Worm (Caenorhabditis elegans) whole organism, L4 larva: ENCODE data around the gene wah-1.

ENCODE experiments used
- D1046.2 ChIP-seq: fragments of 200-800 bp; sonication (Bioruptor generic); IDR thresholded peaks from 2 replicates; pipeline ENCODE4 v1.3.6; 2022; ENCODE audit warnings: missing genetic modification characterization, missing compliant biosample characterization
- F10B5.3 ChIP-seq: sonication (generic microtip); optimal IDR thresholded peaks from 2 replicates; lab custom pipeline; 2016; ENCODE audit warnings: mild to moderate bottlenecking, missing genetic modification characterization, missing compliant biosample characterization
- F26F4.8 ChIP-seq: fragments of 200-800 bp; sonication (Bioruptor generic); conservative IDR thresholded peaks from 2 replicates; pipeline ENCODE4 v1.3.6; 2022; ENCODE audit warnings: missing genetic modification characterization, missing compliant biosample characterization
- F44E2.7 ChIP-seq: fragments of 200-800 bp; sonication (Bioruptor generic); IDR thresholded peaks from 2 replicates; pipeline ENCODE4 v2.1.2; 2022; ENCODE audit warnings: missing genetic modification characterization, missing compliant biosample characterization
- aha-1 ChIP-seq: fragments of 150-350 bp; peaks from one replicate; lab custom pipeline; 2014; ENCODE audit warnings: missing biosample characterization, missing genetic modification characterization
- ama-1 ChIP-seq: fragments of 150-350 bp; optimal IDR thresholded peaks from 2 replicates; lab custom pipeline; 2014; ENCODE audit warnings: inconsistent platforms, mixed read lengths
- ceh-20 ChIP-seq: fragments of 200-800 bp; sonication (Bioruptor generic); IDR thresholded peaks from 2 replicates; pipeline ENCODE4 v1.3.6; 2022; ENCODE audit warnings: missing genetic modification reagents, missing genetic modification characterization, missing compliant biosample characterization
- ceh-28 ChIP-seq: fragments of 150-350 bp; optimal IDR thresholded peaks from 2 replicates; lab custom pipeline; 2014; ENCODE audit warnings: missing biosample characterization, missing genetic modification reagents, missing genetic modification characterization
- ceh-62 ChIP-seq: sonication (generic microtip); optimal IDR thresholded peaks from 2 replicates; lab custom pipeline; 2017; ENCODE audit warnings: missing biosample characterization, missing genetic modification characterization
- ctbp-1 ChIP-seq: fragments of 200-800 bp; sonication (Bioruptor generic); IDR thresholded peaks from 2 replicates; pipeline ENCODE4 v1.3.6; 2022; ENCODE audit warnings: missing genetic modification reagents, missing genetic modification characterization, missing compliant biosample characterization
- daf-16 ChIP-seq, 3 experiments: sonication (generic microtip); optimal IDR thresholded peaks; 2 replicates each; lab custom pipeline; 2016 to 2017; ENCODE audit warnings: missing genetic modification characterization in 3 of 3, missing genetic modification reagents in 3 of 3, mild to moderate bottlenecking in 2 of 3, missing compliant biosample characterization in 2 of 3, missing biosample characterization in 1 of 3, moderate library complexity in 1 of 3
- daf-8 ChIP-seq: fragments of 200-800 bp; sonication (Bioruptor generic); IDR thresholded peaks from 2 replicates; pipeline ENCODE4 v1.3.6; 2022; ENCODE audit warnings: missing genetic modification characterization, missing compliant biosample characterization
- dpl-1 ChIP-seq: fragments of 150-350 bp; optimal IDR thresholded peaks from 2 replicates; lab custom pipeline; 2014; ENCODE audit warnings: missing biosample characterization, missing genetic modification reagents, missing genetic modification characterization
- dve-1 ChIP-seq: sonication (generic microtip); optimal IDR thresholded peaks from 2 replicates; lab custom pipeline; 2017; ENCODE audit warnings: antibody characterized with exemption, mild to moderate bottlenecking, missing genetic modification characterization, missing compliant biosample characterization; ENCODE audit not compliant: insufficient read depth
- egl-27 ChIP-seq: sonication (generic microtip); optimal IDR thresholded peaks from 3 replicates; lab custom pipeline; 2017; ENCODE audit warnings: missing biosample characterization, missing genetic modification reagents, missing genetic modification characterization
- hlh-11 ChIP-seq: fragments of 200-800 bp; sonication (Bioruptor generic); optimal IDR thresholded peaks from 2 replicates; lab custom pipeline; 2018; ENCODE audit warnings: mild to moderate bottlenecking, missing genetic modification characterization, missing compliant biosample characterization
- hlh-30 ChIP-seq: sonication (generic microtip); optimal IDR thresholded peaks from 2 replicates; lab custom pipeline; 2017; ENCODE audit warnings: antibody characterized with exemption, mild to moderate bottlenecking, missing genetic modification characterization, missing compliant biosample characterization; ENCODE audit not compliant: insufficient read depth
- hmg-1.1 ChIP-seq: fragments of 200-800 bp; sonication (Bioruptor generic); IDR thresholded peaks from 2 replicates; pipeline ENCODE4 v1.3.6; 2022; ENCODE audit warnings: missing genetic modification reagents, missing genetic modification characterization, missing compliant biosample characterization
- lim-7 ChIP-seq: fragments of 200-800 bp; sonication (Bioruptor generic); IDR thresholded peaks from 2 replicates; pipeline ENCODE4 v1.3.6; 2022; ENCODE audit warnings: missing genetic modification characterization, missing compliant biosample characterization
- lin-1 ChIP-seq: fragments of 200-800 bp; sonication (Bioruptor generic); IDR thresholded peaks from 2 replicates; pipeline ENCODE4 v1.3.6; 2022; ENCODE audit warnings: missing genetic modification reagents, missing genetic modification characterization, missing compliant biosample characterization
- lin-13 ChIP-seq: fragments of 150-350 bp; optimal IDR thresholded peaks from 2 replicates; lab custom pipeline; 2014; ENCODE audit warnings: missing biosample characterization, missing genetic modification reagents, missing genetic modification characterization
- lin-15B ChIP-seq: fragments of 150-350 bp; sonication (generic microtip); optimal IDR thresholded peaks from 3 replicates; lab custom pipeline; 2014; ENCODE audit warnings: missing biosample characterization, missing genetic modification characterization
- lin-38 ChIP-seq: fragments of 200-800 bp; sonication (Bioruptor generic); IDR thresholded peaks from 2 replicates; pipeline ENCODE4 v1.3.6; 2022; ENCODE audit warnings: missing genetic modification reagents, missing genetic modification characterization, missing compliant biosample characterization
- lsy-2 ChIP-seq, 2 experiments: fragments of 150-350 bp in 1 of 2; sonication (generic microtip) in 1 of 2; optimal IDR thresholded peaks; 2 replicates each; lab custom pipeline; 2014 to 2017; ENCODE audit warnings: missing biosample characterization in 2 of 2, missing genetic modification characterization in 2 of 2
- madf-9 ChIP-seq: fragments of 200-800 bp; sonication (Bioruptor generic); conservative IDR thresholded peaks from 2 replicates; pipeline ENCODE4 v1.3.6; 2022; ENCODE audit warnings: missing genetic modification reagents, missing genetic modification characterization, missing compliant biosample characterization
- mdl-1 ChIP-seq, 2 experiments: fragments of 150-350 bp in 1 of 2; sonication (generic microtip) in 1 of 2; optimal IDR thresholded peaks; 2 replicates each; lab custom pipeline; 2014 to 2017; ENCODE audit warnings: missing biosample characterization in 2 of 2, missing genetic modification characterization in 2 of 2
- mxl-2 ChIP-seq: fragments of 200-800 bp; sonication (Bioruptor generic); conservative IDR thresholded peaks from 2 replicates; pipeline ENCODE4 v1.3.6; 2022; ENCODE audit warnings: missing genetic modification reagents, missing genetic modification characterization, missing compliant biosample characterization
- mxl-3 ChIP-seq: fragments of 200-800 bp; sonication (Bioruptor generic); optimal IDR thresholded peaks from 2 replicates; lab custom pipeline; 2018; ENCODE audit warnings: mild to moderate bottlenecking, missing genetic modification characterization, missing compliant biosample characterization
- nhr-25 ChIP-seq: sonication (generic microtip); optimal IDR thresholded peaks from 2 replicates; lab custom pipeline; 2017; ENCODE audit warnings: missing genetic modification characterization, mild to moderate bottlenecking, missing compliant biosample characterization, antibody characterized with exemption, moderate library complexity, borderline replicate concordance; ENCODE audit not compliant: insufficient read depth
- nhr-28 ChIP-seq: fragments of 150-350 bp; optimal IDR thresholded peaks from 2 replicates; lab custom pipeline; 2014; ENCODE audit warnings: missing biosample characterization, missing genetic modification characterization
- nhr-42 ChIP-seq: fragments of 200-800 bp; sonication (Bioruptor generic); IDR thresholded peaks from 2 replicates; pipeline ENCODE4 v1.3.6; 2022; ENCODE audit warnings: missing genetic modification characterization, missing compliant biosample characterization
- nhr-48 ChIP-seq: sonication (generic microtip); optimal IDR thresholded peaks from 2 replicates; lab custom pipeline; 2016; ENCODE audit warnings: mild to moderate bottlenecking, missing genetic modification characterization, missing compliant biosample characterization
- nhr-77 ChIP-seq: fragments of 150-350 bp; optimal IDR thresholded peaks from 2 replicates; lab custom pipeline; 2014; ENCODE audit warnings: missing biosample characterization, missing genetic modification characterization
- pha-4 ChIP-seq, 2 experiments: fragments of 150-350 bp in 1 of 2; fragments of 200-800 bp in 1 of 2; sonication (Bioruptor generic) in 1 of 2; IDR thresholded peaks in 1 of 2; optimal IDR thresholded peaks in 1 of 2; 2 replicates each; pipeline versions ENCODE4 v1.3.6 to Lab custom; 2014 to 2022; ENCODE audit warnings: missing genetic modification characterization in 2 of 2, missing genetic modification reagents in 2 of 2, missing biosample characterization in 1 of 2, missing compliant biosample characterization in 1 of 2
- set-16 ChIP-seq: fragments of 200-800 bp; sonication (Bioruptor generic); IDR thresholded peaks from 2 replicates; pipeline ENCODE4 v1.3.6; 2022; ENCODE audit warnings: missing genetic modification reagents, missing genetic modification characterization, missing compliant biosample characterization
- snpc-4 ChIP-seq: fragments of 150-350 bp; optimal IDR thresholded peaks from 2 replicates; lab custom pipeline; 2014; ENCODE audit warnings: missing biosample characterization, missing genetic modification characterization
- tra-1 ChIP-seq: fragments of 200-800 bp; sonication (Bioruptor generic); IDR thresholded peaks from 2 replicates; pipeline ENCODE4 v1.3.6; 2022; ENCODE audit warnings: missing genetic modification reagents, missing genetic modification characterization, missing compliant biosample characterization
- unc-130 ChIP-seq: sonication (generic microtip); optimal IDR thresholded peaks from 2 replicates; lab custom pipeline; 2016; ENCODE audit warnings: missing genetic modification reagents, missing genetic modification characterization, missing compliant biosample characterization
- zip-2 ChIP-seq: fragments of 150-350 bp; optimal IDR thresholded peaks from 2 replicates; lab custom pipeline; 2014; ENCODE audit warnings: missing biosample characterization, missing genetic modification characterization
- ztf-11 ChIP-seq: fragments of 150-350 bp; optimal IDR thresholded peaks from 2 replicates; lab custom pipeline; 2014; ENCODE audit warnings: missing biosample characterization, missing genetic modification characterization
- ztf-7 ChIP-seq: fragments of 150-350 bp; optimal IDR thresholded peaks from 2 replicates; lab custom pipeline; 2014; ENCODE audit warnings: missing biosample characterization, missing genetic modification characterization

The wah-1 gene

ce11 chrIII:11989823-11990222, at the start of gene wah-1:
wah-1 (plus strand) TSS chrIII:11990167.
- TF ChIP-seq daf-16 (GFP tag; optimal IDR thresholded peaks at IDR 0.05; lab: Kevin White, UChicago) (peak in 1 of 2 experiments; percentile 28), daf-16 (tag; optimal IDR thresholded peaks at IDR 0.05; lab: Kevin White, UChicago) (peak; percentile 96), dve-1 (tag; lab: Kevin White, UChicago) (peak; percentile 32), unc-130 (GFP tag; lab: Kevin White, UChicago) (no peak), snpc-4 (tag; lab: Kevin White, UChicago) (no peak), lin-1 (no peak), ceh-28 (tag; lab: Kevin White, UChicago) (no peak), hlh-30 (tag; lab: Kevin White, UChicago) (peak; percentile 87), lin-38 (GFP tag; lab: Robert Waterston, UW) (peak; percentile 41), hmg-1.1 (no peak), mdl-1 (tag; optimal IDR thresholded peaks at IDR 0.05; lab: Kevin White, UChicago) (peak in 1 of 2 experiments; percentile 74), dpl-1 (GFP tag; lab: Kevin White, UChicago) (no peak), ama-1 (lab: Kevin White, UChicago) (peak; percentile 59), ztf-11 (no peak), tra-1 (no peak), lin-13 (no peak), daf-8 (GFP tag; lab: Robert Waterston, UW) (no peak), mxl-3 (GFP tag; lab: Kevin White, UChicago) (no peak), lim-7 (no peak), nhr-48 (no peak), lsy-2 (tag; optimal IDR thresholded peaks at IDR 0.05; lab: Kevin White, UChicago) (peak in 1 of 2 experiments; percentile 2), pha-4 (GFP tag; IDR thresholded peaks at IDR 0.05; lab: Robert Waterston, UW) (no peak), pha-4 (tag; optimal IDR thresholded peaks at IDR 0.05; lab: Kevin White, UChicago) (peak; percentile 42), madf-9 (GFP tag; lab: Robert Waterston, UW) (no peak), egl-27 (tag; lab: Kevin White, UChicago) (no peak), ceh-20 (GFP tag; lab: Robert Waterston, UW) (no peak), ceh-62 (no peak), hlh-11 (tag; lab: Kevin White, UChicago) (no peak), mxl-2 (GFP tag; lab: Robert Waterston, UW) (no peak), nhr-77 (no peak), lin-15B (tag; lab: Kevin White, UChicago) (no peak), F26F4.8 (GFP tag; lab: Robert Waterston, UW) (no peak), F10B5.3 (tag; lab: Kevin White, UChicago) (no peak), ctbp-1 (GFP tag; lab: Robert Waterston, UW) (no peak), set-16 (GFP tag; lab: Robert Waterston, UW) (no peak), zip-2 (tag; lab: Kevin White, UChicago) (no peak), nhr-25 (tag; lab: Kevin White, UChicago) (no peak), F44E2.7 (GFP tag; lab: Robert Waterston, UW) (no peak), nhr-28 (no peak), ztf-7 (tag; lab: Kevin White, UChicago) (no peak)
- TF ChIP-seq, all 104 proteins: peak for 8

- TF ChIP-seq hlh-11 (tag; lab: Kevin White, UChicago) (peak; percentile 55), mdl-1 (tag; optimal IDR thresholded peaks at IDR 0.05; lab: Kevin White, UChicago) (no peak), dpl-1 (GFP tag; lab: Kevin White, UChicago) (no peak), D1046.2 (0 out of 2 replicates have a peak, but pooled peaks have one; percentile 12), aha-1 (tag; lab: Kevin White, UChicago) (peak; percentile 81), daf-16 (GFP tag; optimal IDR thresholded peaks at IDR 0.05; lab: Kevin White, UChicago) (peak in 1 of 2 experiments; percentile 73), daf-16 (tag; optimal IDR thresholded peaks at IDR 0.05; lab: Kevin White, UChicago) (no peak), nhr-28 (no peak), nhr-42 (GFP tag; lab: Robert Waterston, UW) (0 out of 2 replicates have a peak, but pooled peaks have one; percentile 11)
These were observed 47.3 kb upstream of the wah-1 start for ce11 chrIII:11942664-11943063.
